Worm (Caenorhabditis elegans) whole organism, L2 larva: Measurements from ENCODE around the gene F17C11.4.

ENCODE experiments used
- F13H6.1 ChIP-seq: sonication (generic microtip); optimal IDR thresholded peaks from 2 replicates; lab custom pipeline; 2016; ENCODE audit warnings: missing genetic modification characterization, missing compliant biosample characterization
- ZK546.5 ChIP-seq: sonication (generic microtip); optimal IDR thresholded peaks from 2 replicates; lab custom pipeline; 2017; ENCODE audit warnings: missing biosample characterization, missing genetic modification characterization
- ceh-82 ChIP-seq: fragments of 150-350 bp; optimal IDR thresholded peaks from 2 replicates; lab custom pipeline; 2014; ENCODE audit warnings: missing biosample characterization, missing genetic modification characterization
- crh-2 ChIP-seq: sonication (generic microtip); optimal IDR thresholded peaks from 2 replicates; lab custom pipeline; 2017; ENCODE audit warnings: missing biosample characterization, missing genetic modification characterization
- elt-1 ChIP-seq: fragments of 150-350 bp; optimal IDR thresholded peaks from 2 replicates; lab custom pipeline; 2014; ENCODE audit warnings: missing biosample characterization, missing genetic modification characterization
- fos-1 ChIP-seq: fragments of 150-350 bp; optimal IDR thresholded peaks from 2 replicates; lab custom pipeline; 2014; ENCODE audit warnings: missing biosample characterization, missing genetic modification characterization
- lsy-2 ChIP-seq, 2 experiments: fragments of 150-350 bp in 1 of 2; sonication (generic microtip) in 1 of 2; optimal IDR thresholded peaks; 2 replicates each; lab custom pipeline; 2014 to 2017; ENCODE audit warnings: missing biosample characterization in 2 of 2, missing genetic modification characterization in 2 of 2
- nhr-11 ChIP-seq: fragments of 150-350 bp; optimal IDR thresholded peaks from 2 replicates; lab custom pipeline; 2014; ENCODE audit warnings: missing biosample characterization, missing genetic modification characterization
- nhr-12 ChIP-seq: fragments of 150-350 bp; optimal IDR thresholded peaks from 2 replicates; lab custom pipeline; 2014; ENCODE audit warnings: missing biosample characterization, missing genetic modification characterization
- nhr-25 ChIP-seq: fragments of 150-350 bp; sonication (generic microtip); optimal IDR thresholded peaks from 3 replicates; lab custom pipeline; 2014; ENCODE audit warnings: missing biosample characterization, missing genetic modification characterization
- nhr-77 ChIP-seq: fragments of 150-350 bp; optimal IDR thresholded peaks from 2 replicates; lab custom pipeline; 2014; ENCODE audit warnings: missing biosample characterization, missing genetic modification characterization
- ztf-11 ChIP-seq: sonication (generic microtip); optimal IDR thresholded peaks from 2 replicates; lab custom pipeline; 2017; ENCODE audit warnings: missing biosample characterization, missing genetic modification characterization

DNA sequence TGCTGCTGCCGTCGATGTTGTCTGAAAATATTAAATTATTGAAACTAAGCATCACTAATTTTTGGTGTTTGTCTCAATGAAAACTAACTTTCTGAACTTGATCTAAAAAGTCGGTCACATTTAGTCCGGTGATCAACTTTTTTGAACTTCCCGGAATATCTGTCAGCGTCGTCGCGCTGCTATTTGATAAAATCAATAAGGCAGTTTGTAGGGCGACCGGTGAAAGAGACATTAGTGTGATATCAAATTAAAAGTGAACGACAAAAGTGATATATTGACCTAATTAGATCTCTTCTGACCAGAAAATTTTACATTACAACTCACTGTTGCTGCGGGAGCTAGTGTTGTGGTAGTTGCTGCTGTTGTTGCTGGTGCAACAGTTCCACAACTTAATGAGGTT lies 19.3 kb downstream of the F17C11.4 start:
- TF ChIP-seq nhr-77 (tag; lab: Kevin White, UChicago), result no peak
- TF ChIP-seq nhr-12 (tag; lab: Kevin White, UChicago), result no peak
- no peak for TF ChIP-seq nhr-11 (tag; lab: Kevin White, UChicago)
- TF ChIP-seq crh-2, result no peak
- TF ChIP-seq F13H6.1 (tag; lab: Kevin White, UChicago), result no peak
- no peak for TF ChIP-seq lsy-2 (tag; optimal IDR thresholded peaks at IDR 0.05; lab: Kevin White, UChicago)
- TF ChIP-seq elt-1 (tag; lab: Kevin White, UChicago), result no peak
- no peak for TF ChIP-seq ztf-11 (tag; lab: Kevin White, UChicago)
- TF ChIP-seq ZK546.5 (tag; lab: Kevin White, UChicago), result no peak
- TF ChIP-seq nhr-25 (tag; lab: Kevin White, UChicago), result no peak
- TF ChIP-seq ceh-82 (tag; lab: Kevin White, UChicago), result no peak
- TF ChIP-seq fos-1 (tag; lab: Kevin White, UChicago), result no peak
